Worm (Caenorhabditis elegans): Measurements from ENCODE around the gene srh-239.

DNA sequence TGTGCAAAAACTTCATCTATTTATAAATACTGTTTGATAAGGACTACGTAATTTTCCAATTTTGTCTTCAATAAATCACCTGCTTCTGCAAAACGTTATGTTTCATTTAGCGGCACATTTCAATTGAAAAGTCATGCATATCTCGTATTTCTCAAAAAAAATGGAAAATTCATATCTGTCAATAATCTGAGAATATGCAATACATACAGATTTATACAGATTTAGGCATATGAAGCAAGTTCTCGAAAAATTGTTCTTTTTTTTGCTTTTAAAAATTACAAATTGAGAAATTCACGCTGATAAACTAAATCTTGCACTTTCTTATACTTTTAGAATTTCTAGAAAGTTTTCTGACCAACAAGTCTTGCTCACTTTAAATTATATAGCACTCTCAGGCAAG lies 1.3 kb upstream of the srh-239 start, which contains the start of gene T26H5.11:
- no peak for TF ChIP-seq unc-39 (tag; optimal IDR thresholded peaks at IDR 0.05)
- TF ChIP-seq blmp-1 (tag; optimal IDR thresholded peaks at IDR 0.05; ENCODE audit: insufficient read depth), result no peak
- TF ChIP-seq lin-13 (GFP tag; optimal IDR thresholded peaks at IDR 0.05), result no peak
- no peak for TF ChIP-seq ZK546.5 (tag; optimal IDR thresholded peaks at IDR 0.05)
- TF ChIP-seq F13H6.1 (tag; optimal IDR thresholded peaks at IDR 0.05), result no peak
- no peak for TF ChIP-seq nhr-237 (tag; optimal IDR thresholded peaks at IDR 0.05)
- no peak for TF ChIP-seq nhr-12 (tag; optimal IDR thresholded peaks at IDR 0.05)
- no peak for TF ChIP-seq aly-2 (tag; optimal IDR thresholded peaks at IDR 0.05)
- no peak for TF ChIP-seq ztf-4 (tag; optimal IDR thresholded peaks at IDR 0.05)
- no peak for TF ChIP-seq nhr-77 (tag; optimal IDR thresholded peaks at IDR 0.05)
- TF ChIP-seq Y55F3AM.14 (GFP tag; optimal IDR thresholded peaks at IDR 0.05), result no peak
- TF ChIP-seq unc-62 (GFP tag; optimal IDR thresholded peaks at IDR 0.05), result no peak
- no peak for TF ChIP-seq R02D3.7 (tag; optimal IDR thresholded peaks at IDR 0.05)
- no peak for TF ChIP-seq nhr-21 (tag; optimal IDR thresholded peaks at IDR 0.05)

Data from whole organism, L2 larva.